Fruit fly (Drosophila melanogaster): Measurements from ENCODE around the gene CG15473.

Gene CG15473

DNA sequence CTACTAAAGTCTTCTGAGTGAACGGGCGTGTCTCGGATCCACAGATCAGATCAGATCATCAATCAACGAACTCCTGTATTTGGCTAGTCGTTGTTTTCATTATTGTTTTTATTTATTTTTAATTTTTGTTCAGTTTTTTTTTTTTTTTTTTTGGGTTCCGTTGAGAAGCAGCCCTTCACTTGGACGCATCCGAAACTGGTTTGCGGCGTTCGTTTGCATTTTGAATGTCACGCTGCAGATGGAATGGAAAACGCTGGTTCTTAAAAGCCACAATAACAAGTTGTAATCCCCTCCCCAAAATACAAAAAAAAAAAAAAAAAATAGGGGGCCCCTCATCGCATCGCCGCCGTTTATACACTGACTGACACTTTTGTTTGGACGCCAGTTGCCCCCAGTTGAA lies 9.8 kb upstream of the CG15473 start (continued):
- TF ChIP-seq CG6792 (GFP tag; optimal IDR thresholded peaks at IDR 0.05) (no peak), CG6276 (GFP tag; optimal IDR thresholded peaks at IDR 0.05) (no peak), net (GFP tag; optimal IDR thresholded peaks at IDR 0.05) (no peak), CG6808 (GFP tag; optimal IDR thresholded peaks at IDR 0.05) (peak; percentile 44), ss (GFP tag; optimal IDR thresholded peaks at IDR 0.05) (peak; percentile 55 to 65), CG3919 (GFP tag; optimal IDR thresholded peaks at IDR 0.05) (no peak), Hr39 (GFP tag; optimal IDR thresholded peaks at IDR 0.05) (no peak), CG16779 (tag; optimal IDR thresholded peaks at IDR 0.05) (no peak), Ets21C (GFP tag; optimal IDR thresholded peaks at IDR 0.05) (no peak), Eip75B (GFP tag; optimal IDR thresholded peaks at IDR 0.05) (no peak), Blimp-1 (GFP tag; optimal IDR thresholded peaks at IDR 0.05) (no peak), Eip78C (GFP tag) (peak; percentile 45), CG32006 (GFP tag; optimal IDR thresholded peaks at IDR 0.05) (no peak), CG6163 (GFP tag; IDR thresholded peaks at IDR 0.05) (peak; percentile 13; the same call in 1 of the 3 replicates), OdsH (GFP tag; optimal IDR thresholded peaks at IDR 0.05) (no peak), dac (GFP tag; optimal IDR thresholded peaks at IDR 0.05) (no peak), CG7368 (GFP tag; optimal IDR thresholded peaks at IDR 0.05) (no peak), CG4318 (GFP tag; optimal IDR thresholded peaks at IDR 0.05) (no peak), CG9139 (GFP tag; optimal IDR thresholded peaks at IDR 0.05) (peak; percentile 10)

DNA sequence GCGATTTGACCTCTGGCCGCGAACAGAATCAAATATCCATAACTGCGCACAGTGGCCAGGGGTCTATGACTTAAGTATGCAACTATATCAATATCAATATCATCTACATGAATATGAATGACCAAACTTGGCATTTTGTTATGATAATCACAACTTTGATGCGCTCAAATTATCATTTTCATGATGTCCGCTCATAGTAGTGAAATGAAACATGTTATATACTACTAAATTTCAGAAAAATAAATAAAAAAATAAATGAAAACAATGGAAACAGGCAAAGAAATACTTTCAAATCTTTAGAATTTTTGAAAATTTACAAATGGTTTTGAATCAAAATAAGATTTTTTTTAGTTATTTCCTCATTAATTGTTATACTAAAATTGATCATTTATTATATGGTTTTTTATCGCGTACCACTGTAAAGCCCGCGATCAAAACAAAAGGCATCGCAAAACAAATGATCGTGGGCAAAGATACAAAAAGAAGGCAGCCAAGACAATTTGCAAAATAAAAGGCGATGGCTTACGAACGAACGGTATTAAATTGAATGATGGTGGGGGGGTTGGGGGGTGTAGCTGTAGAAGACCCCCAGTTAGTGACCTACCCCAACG lies 6.5 kb upstream of the CG15473 start:
- TF ChIP-seq Ets96B (tag; optimal IDR thresholded peaks at IDR 0.05) (peak; percentile 35), Sox15 (GFP tag; optimal IDR thresholded peaks at IDR 0.05) (peak; percentile 5), Sox102F (GFP tag; optimal IDR thresholded peaks at IDR 0.05) (no peak), achi (GFP tag; optimal IDR thresholded peaks at IDR 0.05) (peak; percentile 25), lz (GFP tag; optimal IDR thresholded peaks at IDR 0.05) (peak; percentile 3), esn (GFP tag; optimal IDR thresholded peaks at IDR 0.05) (peak; percentile 39), svp (GFP tag) (peak; percentile 69), CG10631 (GFP tag; optimal IDR thresholded peaks at IDR 0.05) (no peak), CG3032 (tag; optimal IDR thresholded peaks at IDR 0.05) (no peak), spab (GFP tag; optimal IDR thresholded peaks at IDR 0.05) (no peak), fd85E (GFP tag; optimal IDR thresholded peaks at IDR 0.05) (no peak), Met (GFP tag; optimal IDR thresholded peaks at IDR 0.05) (no peak), salr (GFP tag; optimal IDR thresholded peaks at IDR 0.05) (peak in 1 of 2 experiments; percentile 19), Hr38 (GFP tag; optimal IDR thresholded peaks at IDR 0.05) (no peak), CG8632 (GFP tag; optimal IDR thresholded peaks at IDR 0.05) (peak; percentile 5), CG32006 (GFP tag; optimal IDR thresholded peaks at IDR 0.05) (peak; percentile 42), Smox (GFP tag; optimal IDR thresholded peaks at IDR 0.05) (no peak), net (GFP tag; optimal IDR thresholded peaks at IDR 0.05) (peak; percentile 2), Lpt (GFP tag; optimal IDR thresholded peaks at IDR 0.05) (no peak), Eip78C (GFP tag) (peak; percentile 84), CG15336 (GFP tag; IDR thresholded peaks at IDR 0.05) (no peak), CG31627 (GFP tag; optimal IDR thresholded peaks at IDR 0.05) (no peak), CG6854 (GFP tag; optimal IDR thresholded peaks at IDR 0.05) (no peak), CG6276 (GFP tag; optimal IDR thresholded peaks at IDR 0.05) (no peak), CG10669 (GFP tag; optimal IDR thresholded peaks at IDR 0.05) (peak; percentile 24), CG16779 (tag; optimal IDR thresholded peaks at IDR 0.05) (no peak), CG6792 (GFP tag; optimal IDR thresholded peaks at IDR 0.05) (peak; percentile 3), CG34406 (GFP tag; optimal IDR thresholded peaks at IDR 0.05) (peak; percentile 40)
